Worm (Caenorhabditis elegans): ENCODE data around the gene znf-207.

- peak; percentile 77 for TF ChIP-seq elt-2 (tag; optimal IDR thresholded peaks at IDR 0.05)
- TF ChIP-seq K09A11.1 (tag; optimal IDR thresholded peaks at IDR 0.05; ENCODE audit: insufficient read depth) = no peak
- no peak for TF ChIP-seq dmd-4 (tag; optimal IDR thresholded peaks at IDR 0.05; ENCODE audit: borderline replicate concordance)
- TF ChIP-seq unc-55 (GFP tag; optimal IDR thresholded peaks at IDR 0.05) = no peak
- TF ChIP-seq eyg-1 (tag; optimal IDR thresholded peaks at IDR 0.05) = no peak
- TF ChIP-seq ama-1 (optimal IDR thresholded peaks at IDR 0.05) = no peak
- no peak for TF ChIP-seq ceh-9 (tag; optimal IDR thresholded peaks at IDR 0.05)
- no peak for TF ChIP-seq pqm-1 (tag; optimal IDR thresholded peaks at IDR 0.05)
Observed at ce11 chrIV:11284102-11284531, 26.7 kb upstream of the znf-207 start.
